Fruit fly (Drosophila melanogaster) whole organism, embryonic: ENCODE results near the gene Psf2.

ENCODE experiments used
- Ada2b ChIP-seq: fragments of 200-800 bp; sonication (Bioruptor generic); IDR thresholded peaks from 2 replicates; pipeline ENCODE4 v1.3.6; 2022; ENCODE audit warnings: missing biosample characterization, missing genetic modification characterization
- Bgb ChIP-seq: fragments of 200-800 bp; sonication (Bioruptor generic); IDR thresholded peaks from 2 replicates; pipeline ENCODE4 v1.3.6; 2022; ENCODE audit warnings: missing biosample characterization, missing genetic modification characterization; ENCODE audit not compliant: partially characterized antibody
- CG10209 ChIP-seq: fragments of 200-800 bp; sonication (Bioruptor generic); optimal IDR thresholded peaks from 3 replicates; lab custom pipeline; 2017; ENCODE audit warnings: missing biosample characterization, mild to moderate bottlenecking, missing genetic modification characterization, missing genetic modification reagents
- CG10462 ChIP-seq: fragments of 200-800 bp; sonication (Bioruptor generic); optimal IDR thresholded peaks from 2 replicates; lab custom pipeline; 2016; ENCODE audit warnings: missing biosample characterization, missing genetic modification characterization
- CG12299 ChIP-seq: fragments of 200-800 bp; sonication (Bioruptor generic); optimal IDR thresholded peaks from 2 replicates; lab custom pipeline; 2018; ENCODE audit warnings: missing biosample characterization, mild to moderate bottlenecking, missing genetic modification characterization
- CG12391 ChIP-seq: fragments of 200-800 bp; sonication (Bioruptor generic); optimal IDR thresholded peaks from 3 replicates; lab custom pipeline; 2018; ENCODE audit warnings: missing biosample characterization, mild to moderate bottlenecking, missing genetic modification characterization, moderate library complexity
- CG13624 ChIP-seq: fragments of 200-800 bp; sonication (Bioruptor generic); optimal IDR thresholded peaks from 2 replicates; lab custom pipeline; 2016; ENCODE audit warnings: missing biosample characterization, missing genetic modification characterization
- CG14667 ChIP-seq: fragments of 200-800 bp; sonication (Bioruptor generic); IDR thresholded peaks from 2 replicates; pipeline ENCODE4 v1.3.6; 2022; ENCODE audit warnings: missing biosample characterization, missing genetic modification characterization
- CG15514 ChIP-seq: fragments of 200-800 bp; sonication (Bioruptor generic); optimal IDR thresholded peaks from 3 replicates; lab custom pipeline; 2017; ENCODE audit warnings: missing biosample characterization, missing genetic modification characterization, mild to moderate bottlenecking, moderate library complexity, missing genetic modification reagents
- CG17385 ChIP-seq: fragments of 200-800 bp; sonication (Bioruptor generic); optimal IDR thresholded peaks from 3 replicates; lab custom pipeline; 2018; ENCODE audit warnings: missing biosample characterization, mild to moderate bottlenecking, missing genetic modification characterization
- CG2889 ChIP-seq: fragments of 200-800 bp; sonication (Bioruptor generic); IDR thresholded peaks from 3 replicates; pipeline ENCODE4 v1.3.6; 2022; ENCODE audit warnings: missing biosample characterization, missing genetic modification characterization
- CG34224 ChIP-seq: fragments of 200-800 bp; sonication (Bioruptor generic); IDR thresholded peaks from 3 replicates; pipeline ENCODE4 v1.3.6; 2022; ENCODE audit warnings: missing biosample characterization, missing genetic modification characterization; ENCODE audit not compliant: partially characterized antibody
- CG34376 ChIP-seq: fragments of 200-800 bp; sonication (Bioruptor generic); optimal IDR thresholded peaks from 2 replicates; lab custom pipeline; 2018; ENCODE audit warnings: missing biosample characterization, mild to moderate bottlenecking, missing genetic modification characterization
- CG4424 ChIP-seq: fragments of 200-800 bp; sonication (Bioruptor generic); optimal IDR thresholded peaks from 3 replicates; lab custom pipeline; 2016; ENCODE audit warnings: missing biosample characterization, missing genetic modification characterization
- CG7839 ChIP-seq: fragments of 200-800 bp; sonication (Bioruptor generic); optimal IDR thresholded peaks from 3 replicates; lab custom pipeline; 2018; ENCODE audit warnings: missing biosample characterization, mild to moderate bottlenecking, missing genetic modification characterization, moderate library complexity
- CG7963 ChIP-seq: fragments of 200-800 bp; sonication (Bioruptor generic); IDR thresholded peaks from 3 replicates; pipeline ENCODE4 v1.3.6; 2022; ENCODE audit warnings: missing biosample characterization, missing genetic modification characterization; ENCODE audit not compliant: partially characterized antibody
- CG8359 ChIP-seq: fragments of 200-800 bp; sonication (Bioruptor generic); optimal IDR thresholded peaks from 2 replicates; lab custom pipeline; 2017; ENCODE audit warnings: missing biosample characterization, mild to moderate bottlenecking, missing genetic modification characterization, borderline replicate concordance
- CG8478 ChIP-seq: fragments of >200 bp; optimal IDR thresholded peaks from 2 replicates; lab custom pipeline; 2018
- CG9609 ChIP-seq: fragments of 200-800 bp; sonication (Bioruptor generic); optimal IDR thresholded peaks from 3 replicates; lab custom pipeline; 2016; ENCODE audit warnings: missing biosample characterization, missing genetic modification characterization
- D19A ChIP-seq: fragments of 200-800 bp; optimal IDR thresholded peaks from 3 replicates; lab custom pipeline; 2019; ENCODE audit warnings: missing biosample characterization, mild to moderate bottlenecking, missing genetic modification characterization, moderate library complexity
- Dad ChIP-seq: fragments of 200-800 bp; sonication (Bioruptor generic); optimal IDR thresholded peaks from 3 replicates; lab custom pipeline; 2016; ENCODE audit warnings: missing biosample characterization, missing genetic modification characterization
- Doc3 ChIP-seq: fragments of 200-800 bp; sonication (Bioruptor generic); IDR thresholded peaks from 3 replicates; pipeline ENCODE4 v1.3.6; 2022; ENCODE audit warnings: missing biosample characterization, missing genetic modification characterization; ENCODE audit not compliant: partially characterized antibody
- Dref ChIP-seq: fragments of 200-800 bp; sonication (Bioruptor generic); IDR thresholded peaks from 2 replicates; pipeline ENCODE4 v1.3.6; 2022; ENCODE audit warnings: missing biosample characterization, missing genetic modification characterization
- Ets65A ChIP-seq: fragments of 200-800 bp; sonication (Bioruptor generic); peaks from one replicate; lab custom pipeline; 2016; ENCODE audit warnings: missing biosample characterization, missing genetic modification characterization
- Gug ChIP-seq: fragments of 200-800 bp; sonication (Bioruptor generic); IDR thresholded peaks from 4 replicates; pipeline ENCODE4 v1.3.6; 2022; ENCODE audit warnings: missing biosample characterization, missing genetic modification characterization
- HmgZ ChIP-seq: fragments of 200-800 bp; sonication (Bioruptor generic); optimal IDR thresholded peaks from 2 replicates; lab custom pipeline; 2018; ENCODE audit warnings: missing biosample characterization, mild to moderate bottlenecking, missing genetic modification characterization
- Hmr ChIP-seq: fragments of 200-800 bp; sonication (Bioruptor generic); optimal IDR thresholded peaks from 3 replicates; lab custom pipeline; 2017; ENCODE audit warnings: mild to moderate bottlenecking, missing biosample characterization, missing genetic modification reagents, missing genetic modification characterization
- Hr3 ChIP-seq: fragments of 200-800 bp; sonication (Bioruptor generic); optimal IDR thresholded peaks from 3 replicates; lab custom pipeline; 2016; ENCODE audit warnings: missing biosample characterization, missing genetic modification characterization
- MBD-R2 ChIP-seq: fragments of 200-800 bp; sonication (Bioruptor generic); IDR thresholded peaks from 2 replicates; pipeline ENCODE4 v1.3.6; 2022; ENCODE audit warnings: missing biosample characterization, missing genetic modification characterization
- Med ChIP-seq: fragments of 200-800 bp; sonication (Bioruptor generic); peaks from one replicate; lab custom pipeline; 2016; ENCODE audit warnings: missing biosample characterization, missing genetic modification characterization, mild to moderate bottlenecking, inconsistent platforms, moderate library complexity
- Myb ChIP-seq: fragments of 200-800 bp; sonication (Bioruptor generic); optimal IDR thresholded peaks from 2 replicates; lab custom pipeline; 2016; ENCODE audit warnings: missing biosample characterization, missing genetic modification characterization
- NC2α ChIP-seq: fragments of 200-800 bp; sonication (Bioruptor generic); optimal IDR thresholded peaks from 2 replicates; lab custom pipeline; 2016; ENCODE audit warnings: missing biosample characterization, missing genetic modification characterization
- YL-1 ChIP-seq: fragments of 200-800 bp; sonication (Bioruptor generic); optimal IDR thresholded peaks from 3 replicates; lab custom pipeline; 2017; ENCODE audit warnings: missing biosample characterization, mild to moderate bottlenecking, missing genetic modification characterization
- amos ChIP-seq: fragments of 200-800 bp; sonication (Bioruptor generic); IDR thresholded peaks from 2 replicates; pipeline ENCODE4 v1.3.6; 2022; ENCODE audit warnings: missing biosample characterization, missing genetic modification characterization; ENCODE audit not compliant: partially characterized antibody
- az2 ChIP-seq: fragments of 200-800 bp; sonication (Bioruptor generic); optimal IDR thresholded peaks from 3 replicates; lab custom pipeline; 2016; ENCODE audit warnings: missing biosample characterization, missing genetic modification characterization
- caup ChIP-seq: fragments of 200-800 bp; sonication (Bioruptor generic); optimal IDR thresholded peaks from 3 replicates; lab custom pipeline; 2017; ENCODE audit warnings: missing biosample characterization, mild to moderate bottlenecking, missing genetic modification characterization, moderate library complexity; ENCODE audit not compliant: severe bottlenecking
- cg ChIP-seq: fragments of 200-800 bp; sonication (Bioruptor generic); optimal IDR thresholded peaks from 3 replicates; lab custom pipeline; 2019; ENCODE audit warnings: missing biosample characterization, mild to moderate bottlenecking, missing genetic modification characterization, moderate library complexity
- corto ChIP-seq: fragments of 200-800 bp; sonication (Bioruptor generic); optimal IDR thresholded peaks from 2 replicates; lab custom pipeline; 2016; ENCODE audit warnings: missing biosample characterization, mild to moderate bottlenecking, missing genetic modification characterization, moderate library complexity
- dan ChIP-seq: fragments of 200-800 bp; sonication (Bioruptor generic); IDR thresholded peaks from 2 replicates; pipeline ENCODE4 v1.3.6; 2022; ENCODE audit warnings: missing biosample characterization, missing genetic modification characterization
- eyg ChIP-seq: fragments of 200-800 bp; sonication (Bioruptor generic); optimal IDR thresholded peaks from 3 replicates; lab custom pipeline; 2016; ENCODE audit warnings: missing biosample characterization, missing genetic modification characterization
- fru ChIP-seq: fragments of >200 bp; optimal IDR thresholded peaks from 2 replicates; lab custom pipeline; 2017
- gcm2 ChIP-seq: fragments of 200-800 bp; sonication (Bioruptor generic); optimal IDR thresholded peaks from 2 replicates; lab custom pipeline; 2016; ENCODE audit warnings: missing biosample characterization, missing genetic modification characterization
- luna ChIP-seq: fragments of 200-800 bp; sonication (Bioruptor generic); optimal IDR thresholded peaks from 2 replicates; lab custom pipeline; 2016; ENCODE audit warnings: missing biosample characterization, missing genetic modification characterization
- nmo ChIP-seq: fragments of 200-800 bp; sonication (Bioruptor generic); optimal IDR thresholded peaks from 2 replicates; lab custom pipeline; 2018; ENCODE audit warnings: missing biosample characterization, mild to moderate bottlenecking, missing genetic modification characterization, moderate library complexity
- pho ChIP-seq: fragments of 200-800 bp; sonication (Bioruptor generic); optimal IDR thresholded peaks from 2 replicates; lab custom pipeline; 2016; ENCODE audit warnings: missing biosample characterization, missing genetic modification characterization
- prd ChIP-seq, 3 experiments: fragments of >200 bp in 2 of 3; fragments of 200-800 bp in 1 of 3; sonication (Bioruptor generic) in 1 of 3; optimal IDR thresholded peaks in 2 of 3; IDR thresholded peaks in 1 of 3; 2 replicates in 2 of 3; 3 replicates in 1 of 3; pipeline versions ENCODE4 v1.3.6 to Lab custom; 2017 to 2022; ENCODE audit warnings: missing biosample characterization in 1 of 3, missing genetic modification characterization in 1 of 3
- ranshi ChIP-seq: fragments of 200-800 bp; sonication (Bioruptor generic); IDR thresholded peaks from 2 replicates; pipeline ENCODE4 v1.3.6; 2022; ENCODE audit warnings: missing biosample characterization, missing genetic modification characterization
- sna ChIP-seq: fragments of 200-800 bp; sonication (Bioruptor generic); IDR thresholded peaks from 2 replicates; pipeline ENCODE4 v1.3.6; 2022; ENCODE audit warnings: missing biosample characterization, missing genetic modification characterization; ENCODE audit not compliant: partially characterized antibody
- tin ChIP-seq: fragments of 200-800 bp; sonication (Bioruptor generic); optimal IDR thresholded peaks from 3 replicates; lab custom pipeline; 2016; ENCODE audit warnings: missing biosample characterization, missing genetic modification characterization
- wek ChIP-seq: fragments of 200-800 bp; sonication (Bioruptor generic); optimal IDR thresholded peaks from 3 replicates; lab custom pipeline; 2018; ENCODE audit warnings: missing biosample characterization, mild to moderate bottlenecking, missing genetic modification characterization, moderate library complexity

The Psf2 gene

dm6 chr2L:4403013-4403604 is 16.0 kb upstream of the Psf2 start, which contains the start of gene Dim1 (continued):
- TF ChIP-seq CG8359 (no peak), sna (GFP tag; lab: Robert Waterston, UW) (peak; percentile 78), dan (no peak), CG10462 (GFP tag; lab: Kevin White, UChicago) (no peak), Med (GFP tag; lab: Kevin White, UChicago) (peak; percentile 94), CG12391 (tag; lab: Kevin White, UChicago) (no peak), caup (GFP tag; lab: Kevin White, UChicago) (no peak), luna (GFP tag; lab: Kevin White, UChicago) (peak; percentile 42), corto (GFP tag; lab: Kevin White, UChicago) (no peak), Hr3 (GFP tag; lab: Kevin White, UChicago) (no peak), NC2α (no peak), CG9609 (GFP tag; lab: Kevin White, UChicago) (no peak), MBD-R2 (GFP tag; lab: Robert Waterston, UW) (peak; percentile 78), Gug (GFP tag; lab: Robert Waterston, UW) (no peak), CG2889 (GFP tag; lab: Robert Waterston, UW) (no peak), CG15514 (peak; percentile 54), cg (GFP tag; lab: Kevin White, UChicago) (no peak), az2 (GFP tag; lab: Kevin White, UChicago) (no peak), Dad (GFP tag; lab: Kevin White, UChicago) (peak; percentile 50), Bgb (GFP tag; lab: Robert Waterston, UW) (peak; percentile 74), CG14667 (GFP tag; lab: Robert Waterston, UW) (no peak), CG4424 (no peak), wek (peak; percentile 47), CG7839 (tag; lab: Kevin White, UChicago) (no peak), prd (optimal IDR thresholded peaks at IDR 0.05; lab: Kevin White, UChicago) (no peak), prd (GFP tag; IDR thresholded peaks at IDR 0.05; lab: Robert Waterston, UW) (no peak), eyg (GFP tag; lab: Kevin White, UChicago) (peak; percentile 44), CG7963 (GFP tag; lab: Robert Waterston, UW) (peak; percentile 67; the same call in 2 of the 3 replicates), amos (GFP tag; lab: Robert Waterston, UW) (peak; percentile 74), CG8478 (lab: Kevin White, UChicago) (no peak), Doc3 (peak; percentile 64), pho (GFP tag; lab: Kevin White, UChicago) (no peak), CG17385 (GFP tag; lab: Kevin White, UChicago) (no peak), Myb (GFP tag; lab: Kevin White, UChicago) (peak; percentile 81), CG34376 (GFP tag; lab: Kevin White, UChicago) (peak; percentile 53), CG13624 (GFP tag; lab: Kevin White, UChicago) (no peak), CG10209 (GFP tag; lab: Kevin White, UChicago) (no peak), ranshi (no peak), Dref (peak; percentile 91), gcm2 (GFP tag; lab: Kevin White, UChicago) (no peak), fru (lab: Kevin White, UChicago) (no peak), Hmr (peak; percentile 12), CG12299 (tag; lab: Kevin White, UChicago) (no peak), HmgZ (tag; lab: Kevin White, UChicago) (peak; percentile 44), D19A (tag; lab: Kevin White, UChicago) (no peak), YL-1 (GFP tag; lab: Kevin White, UChicago) (peak; percentile 73), Ets65A (GFP tag; lab: Kevin White, UChicago) (no peak), CG34224 (GFP tag; lab: Robert Waterston, UW) (peak; percentile 88), tin (GFP tag; lab: Kevin White, UChicago) (no peak), nmo (GFP tag; lab: Kevin White, UChicago) (peak; percentile 41), Ada2b (GFP tag; lab: Robert Waterston, UW) (no peak)
